Fruit fly (Drosophila melanogaster): ENCODE measurements around the gene CG4660.

DNA sequence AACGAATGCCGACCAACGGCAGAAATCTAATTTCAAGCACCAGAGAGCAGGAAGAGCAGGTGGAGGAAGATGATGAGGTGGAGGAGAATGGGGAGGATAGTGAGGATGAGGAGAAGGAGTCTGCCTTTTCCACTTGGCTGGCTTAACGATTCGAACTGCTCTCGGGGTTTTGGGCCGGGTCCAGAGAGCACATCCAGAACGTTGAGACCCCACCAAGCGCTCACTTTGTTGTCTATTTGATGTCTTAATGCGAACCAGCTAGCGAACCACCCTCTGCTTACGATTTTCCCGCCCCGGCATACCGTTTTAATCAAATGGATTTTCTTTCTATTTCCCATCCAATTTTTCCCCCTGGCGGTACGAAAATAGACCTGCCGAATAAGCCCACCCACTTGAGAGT lies 46.4 kb downstream of the CG4660 start:
- TF ChIP-seq EcR (GFP tag; optimal IDR thresholded peaks at IDR 0.05), result no peak
- TF ChIP-seq CG8301 (tag; optimal IDR thresholded peaks at IDR 0.05), result no peak
- TF ChIP-seq CG17806 (tag; optimal IDR thresholded peaks at IDR 0.05), result no peak
- no peak for TF ChIP-seq CG32121 (GFP tag; IDR thresholded peaks at IDR 0.05)
- TF ChIP-seq CG14655 (GFP tag; optimal IDR thresholded peaks at IDR 0.05), result no peak
- no peak for TF ChIP-seq CG34367 (tag; optimal IDR thresholded peaks at IDR 0.05)
- no peak for TF ChIP-seq Pif1A (GFP tag; optimal IDR thresholded peaks at IDR 0.05)
- no peak for TF ChIP-seq CG12605 (GFP tag; IDR thresholded peaks at IDR 0.05)
- no peak for TF ChIP-seq CG10348 (GFP tag; IDR thresholded peaks at IDR 0.05)
- no peak for TF ChIP-seq CG15710 (tag; optimal IDR thresholded peaks at IDR 0.05)
- no peak for TF ChIP-seq fd96Ca (GFP tag; IDR thresholded peaks at IDR 0.05)

Data from whole organism, pupa.